Worm (Caenorhabditis elegans) whole organism, mixed stage, embryonic: ENCODE results near the gene tbx-11.

ENCODE experiments used
- blmp-1 ChIP-seq: fragments of 150-350 bp; optimal IDR thresholded peaks from 2 replicates; lab custom pipeline; 2014; ENCODE audit warnings: missing biosample characterization, missing genetic modification characterization
- elt-1 ChIP-seq: sonication (generic microtip); optimal IDR thresholded peaks from 2 replicates; lab custom pipeline; 2017; ENCODE audit warnings: missing genetic modification characterization, mild to moderate bottlenecking, missing compliant biosample characterization, antibody characterized with exemption, moderate library complexity, borderline replicate concordance; ENCODE audit not compliant: insufficient read depth
- nhr-12 ChIP-seq: fragments of 150-350 bp; optimal IDR thresholded peaks from 2 replicates; lab custom pipeline; 2014; ENCODE audit warnings: missing biosample characterization, missing genetic modification characterization
- nhr-28 ChIP-seq: fragments of 150-350 bp; optimal IDR thresholded peaks from 2 replicates; lab custom pipeline; 2014; ENCODE audit warnings: missing biosample characterization, missing genetic modification characterization

ce11 chrIII:6067557-6067956 lies 20.8 kb upstream of the tbx-11 start, which contains the start of gene mapk-15:
- no peak for TF ChIP-seq elt-1 (tag; lab: Kevin White, UChicago)
- no peak for TF ChIP-seq nhr-28 (tag; lab: Kevin White, UChicago)
- TF ChIP-seq nhr-12, result no peak
- TF ChIP-seq blmp-1 (tag; lab: Kevin White, UChicago), result no peak
